Worm (Caenorhabditis elegans): ENCODE measurements around the gene srj-22.
A peak's percentile ranks its signal among the peaks of the same experiment; 100 is the strongest.

srj-22 gene

DNA sequence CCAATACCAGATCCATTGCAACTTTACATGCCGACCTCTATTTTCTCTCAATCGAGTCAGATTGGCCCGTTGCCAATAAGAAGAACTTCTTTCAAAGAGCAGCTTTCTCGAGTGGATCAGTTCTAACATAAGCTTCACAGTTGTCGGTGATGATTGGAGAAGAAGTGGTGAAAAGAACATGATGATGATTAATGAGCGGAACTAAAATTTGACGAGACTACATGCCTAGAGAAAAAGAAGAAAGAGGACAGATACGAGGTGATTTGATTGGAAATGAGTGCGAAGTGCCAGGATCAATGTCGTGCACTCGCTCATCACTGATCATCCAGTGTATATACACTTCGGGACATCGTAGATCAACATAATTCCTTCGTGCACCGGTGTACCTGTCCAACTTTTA, 15.9 kb downstream of the srj-22 start:
- no peak for TF ChIP-seq nhr-76 (tag; optimal IDR thresholded peaks at IDR 0.05)
- TF ChIP-seq lin-14 (GFP tag; optimal IDR thresholded peaks at IDR 0.05), result peak; percentile 86
- TF ChIP-seq unc-130 (tag; optimal IDR thresholded peaks at IDR 0.05), result peak; percentile 40
- TF ChIP-seq ceh-90 (tag; optimal IDR thresholded peaks at IDR 0.05), result no peak
- no peak for TF ChIP-seq nhr-12 (tag; optimal IDR thresholded peaks at IDR 0.05)
- no peak for TF ChIP-seq fkh-10 (GFP tag; optimal IDR thresholded peaks at IDR 0.05)
- peak; percentile 52 for TF ChIP-seq nhr-20 (tag; optimal IDR thresholded peaks at IDR 0.05)
- TF ChIP-seq lin-35 (GFP tag; optimal IDR thresholded peaks at IDR 0.05), result peak in 1 of 2 experiments; percentile 6
- TF ChIP-seq lsy-2 (tag; optimal IDR thresholded peaks at IDR 0.05), result peak in 1 of 2 experiments; percentile 26
- no peak for TF ChIP-seq snpc-4 (tag; optimal IDR thresholded peaks at IDR 0.05)
- TF ChIP-seq nhr-19 (GFP tag; conservative IDR thresholded peaks at IDR 0.05), result peak; percentile 66
- TF ChIP-seq skn-1 (tag; optimal IDR thresholded peaks at IDR 0.05), result no peak
- TF ChIP-seq fkh-8 (tag; optimal IDR thresholded peaks at IDR 0.05), result no peak
- no peak for TF ChIP-seq pag-3 (tag; optimal IDR thresholded peaks at IDR 0.05; ENCODE audit: borderline replicate concordance, insufficient read depth)
- TF ChIP-seq unc-30 (tag; optimal IDR thresholded peaks at IDR 0.05), result no peak
- no peak for TF ChIP-seq alr-1 (tag; optimal IDR thresholded peaks at IDR 0.05; ENCODE audit: borderline replicate concordance)
- TF ChIP-seq sptf-1 (tag; optimal IDR thresholded peaks at IDR 0.05), result no peak
- peak; percentile 38 for TF ChIP-seq snu-23 (GFP tag; optimal IDR thresholded peaks at IDR 0.05)
- no peak for TF ChIP-seq nhr-47 (tag; optimal IDR thresholded peaks at IDR 0.05)
- TF ChIP-seq zip-4 (GFP tag; optimal IDR thresholded peaks at IDR 0.05), result no peak
- peak in 1 of 2 experiments; percentile 2 for TF ChIP-seq efl-1 (optimal IDR thresholded peaks at IDR 0.05)
- TF ChIP-seq efl-1 (GFP tag; optimal IDR thresholded peaks at IDR 0.05 in 1 of 2), result peak in 1 of 2 experiments; percentile 76
- TF ChIP-seq C16A3.4 (tag; optimal IDR thresholded peaks at IDR 0.05), result peak; percentile 12
- no peak for TF ChIP-seq zag-1 (tag; optimal IDR thresholded peaks at IDR 0.05)
- no peak for TF ChIP-seq unc-62 (GFP tag; optimal IDR thresholded peaks at IDR 0.05)
- no peak for TF ChIP-seq ceh-82 (tag; optimal IDR thresholded peaks at IDR 0.05)
- TF ChIP-seq lin-15B (tag; optimal IDR thresholded peaks at IDR 0.05), result no peak
- TF ChIP-seq nhr-84 (tag; optimal IDR thresholded peaks at IDR 0.05), result no peak
- TF ChIP-seq jun-1 (tag; optimal IDR thresholded peaks at IDR 0.05), result no peak
- peak; percentile 91 for TF ChIP-seq rnt-1 (tag; optimal IDR thresholded peaks at IDR 0.05)
- TF ChIP-seq hlh-4 (tag; optimal IDR thresholded peaks at IDR 0.05), result no peak
- TF ChIP-seq mab-9 (GFP tag; IDR thresholded peaks at IDR 0.05), result no peak
- no peak for TF ChIP-seq tlp-1 (tag; optimal IDR thresholded peaks at IDR 0.05)
- TF ChIP-seq nhr-71 (tag; optimal IDR thresholded peaks at IDR 0.05), result peak; percentile 84
- no peak for TF ChIP-seq aly-2 (tag; optimal IDR thresholded peaks at IDR 0.05)
- TF ChIP-seq mdl-1 (tag; optimal IDR thresholded peaks at IDR 0.05), result peak in 1 of 2 experiments; percentile 8
- TF ChIP-seq isw-1 (GFP tag; IDR thresholded peaks at IDR 0.05), result no peak
- TF ChIP-seq lir-3 (tag; optimal IDR thresholded peaks at IDR 0.05; ENCODE audit: poor library complexity), result no peak
- no peak for TF ChIP-seq efl-3 (GFP tag; optimal IDR thresholded peaks at IDR 0.05)
- TF ChIP-seq tbx-2 (tag; optimal IDR thresholded peaks at IDR 0.05), result peak; percentile 69
- no peak for TF ChIP-seq pax-3 (tag; optimal IDR thresholded peaks at IDR 0.05)
- peak; percentile 45 for TF ChIP-seq nhr-11 (tag; optimal IDR thresholded peaks at IDR 0.05)
- TF ChIP-seq swsn-7 (tag; optimal IDR thresholded peaks at IDR 0.05), result peak; percentile 18
- peak; percentile 17 for TF ChIP-seq ztf-4 (tag; optimal IDR thresholded peaks at IDR 0.05)
- no peak for TF ChIP-seq dsc-1 (tag; optimal IDR thresholded peaks at IDR 0.05)
- no peak for TF ChIP-seq Y116A8C.19 (tag; optimal IDR thresholded peaks at IDR 0.05; ENCODE audit: borderline replicate concordance)
- TF ChIP-seq lin-39 (tag; optimal IDR thresholded peaks at IDR 0.05), result peak; percentile 92
- no peak for TF ChIP-seq hpl-2 (GFP tag; optimal IDR thresholded peaks at IDR 0.05)
- no peak for TF ChIP-seq fos-1 (tag; optimal IDR thresholded peaks at IDR 0.05)
- TF ChIP-seq elt-3 (tag; optimal IDR thresholded peaks at IDR 0.05), result no peak
- TF ChIP-seq blmp-1 (tag; optimal IDR thresholded peaks at IDR 0.05), result peak; percentile 57

Data from whole organism, L1 larva.